Fruit fly (Drosophila melanogaster): Measurements from ENCODE around the gene CG34377.

DNA sequence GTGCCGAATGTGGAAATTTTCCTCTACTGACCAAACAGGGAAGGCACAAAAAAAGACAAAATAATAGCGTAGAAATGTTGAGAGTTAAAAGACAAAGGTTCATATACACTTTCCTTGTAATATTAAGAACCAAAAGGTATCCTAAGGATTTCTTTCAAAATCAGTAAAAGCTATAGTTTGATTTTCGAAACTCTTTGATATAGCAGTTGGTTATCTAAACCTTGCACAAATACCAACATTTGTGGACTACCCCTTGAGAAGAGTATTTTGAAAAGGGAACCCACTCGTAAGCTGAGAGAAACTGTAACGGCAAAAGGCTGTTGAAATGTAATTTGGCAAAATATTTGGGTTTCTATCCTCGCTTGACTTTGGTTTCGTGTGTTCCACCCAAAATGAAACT, 54.1 kb downstream of the CG34377 start:
- TF ChIP-seq mam (GFP tag; optimal IDR thresholded peaks at IDR 0.05) (no peak), gfzf (GFP tag; optimal IDR thresholded peaks at IDR 0.05) (no peak), Ets65A (GFP tag) (no peak), vnd (GFP tag; IDR thresholded peaks at IDR 0.05; ENCODE audit: partially characterized antibody) (no peak), CG7372 (GFP tag; IDR thresholded peaks at IDR 0.05) (no peak), ems (GFP tag; optimal IDR thresholded peaks at IDR 0.05) (no peak), mirr (GFP tag; optimal IDR thresholded peaks at IDR 0.05) (no peak), sr (GFP tag; IDR thresholded peaks at IDR 0.05) (no peak), Abd-B (GFP tag; optimal IDR thresholded peaks at IDR 0.05) (no peak)
